Worm (Caenorhabditis elegans): ENCODE results near the gene Y39G8B.5.
"Not testable (repeated sequence)": the region's sequence is repeated elsewhere in the genome, so short reads cannot be mapped to it uniquely, and the experiment has no call there.

Gene Y39G8B.5

DNA sequence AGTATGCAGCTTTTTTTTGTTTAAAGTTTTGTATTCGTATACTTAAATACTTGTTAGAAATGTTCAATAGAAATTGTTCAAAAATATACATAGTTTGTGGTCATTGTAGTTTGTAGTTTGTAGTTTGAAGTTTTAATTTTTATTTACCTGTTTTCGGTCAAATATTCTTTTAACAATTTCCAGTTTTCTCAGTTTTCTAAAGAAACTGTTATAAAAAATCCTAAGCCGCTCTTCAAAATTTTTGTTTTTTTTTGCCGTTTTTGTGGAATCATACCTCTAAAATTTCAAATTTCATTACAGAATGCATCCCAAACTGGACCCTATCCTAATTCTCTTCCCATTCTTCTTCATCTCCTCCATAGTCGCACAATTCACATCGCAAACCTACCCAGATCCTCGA is 14.6 kb upstream of the Y39G8B.5 start, which contains the start of gene F01D5.6:
Gene F01D5.6 (plus strand): TSS at position 301 of the 400 bp plus-strand sequence.
- no peak for TF ChIP-seq unc-62 (GFP tag; optimal IDR thresholded peaks at IDR 0.05)

DNA sequence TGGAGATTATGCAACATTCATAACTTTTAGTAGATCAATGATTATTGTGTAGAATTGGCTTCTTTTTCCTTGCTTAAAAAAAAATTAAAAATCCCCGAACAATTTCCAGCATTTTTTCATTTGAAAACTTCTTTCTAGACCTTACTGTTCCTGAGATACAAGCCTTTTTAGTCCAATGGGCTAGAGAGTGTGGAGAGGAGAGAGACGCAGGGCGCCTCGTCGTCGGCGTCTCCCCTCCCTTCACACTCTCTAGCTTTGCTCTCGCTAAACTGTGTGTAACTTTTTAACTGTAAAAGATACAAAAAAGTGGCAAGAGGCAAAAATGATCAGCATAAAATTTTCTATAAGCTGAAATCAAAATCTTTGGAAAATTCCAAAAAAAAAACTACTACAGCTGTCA is 13.5 kb upstream of the Y39G8B.5 start:
- TF ChIP-seq unc-62 (GFP tag; optimal IDR thresholded peaks at IDR 0.05), result no peak

DNA sequence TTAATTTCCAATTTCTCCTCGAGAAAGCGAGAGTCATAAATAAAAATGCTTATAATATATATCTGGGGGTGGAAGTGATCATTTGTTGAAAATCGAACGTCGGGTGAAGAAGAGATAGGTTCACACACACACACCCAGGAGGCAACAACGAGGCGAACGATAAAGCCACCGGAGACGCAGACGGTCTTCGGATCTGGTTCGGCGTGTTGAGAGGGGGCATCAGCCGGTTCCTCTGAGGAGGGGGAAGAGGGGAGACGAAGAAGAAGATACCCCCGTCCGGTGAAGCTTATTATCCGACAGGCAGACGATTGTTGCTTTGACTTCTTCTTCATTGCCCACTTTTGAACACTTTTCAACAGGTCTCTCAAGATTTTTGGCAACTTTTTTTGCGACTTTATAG is 13.1 kb upstream of the Y39G8B.5 start:
- no peak for TF ChIP-seq unc-62 (GFP tag; optimal IDR thresholded peaks at IDR 0.05)

DNA sequence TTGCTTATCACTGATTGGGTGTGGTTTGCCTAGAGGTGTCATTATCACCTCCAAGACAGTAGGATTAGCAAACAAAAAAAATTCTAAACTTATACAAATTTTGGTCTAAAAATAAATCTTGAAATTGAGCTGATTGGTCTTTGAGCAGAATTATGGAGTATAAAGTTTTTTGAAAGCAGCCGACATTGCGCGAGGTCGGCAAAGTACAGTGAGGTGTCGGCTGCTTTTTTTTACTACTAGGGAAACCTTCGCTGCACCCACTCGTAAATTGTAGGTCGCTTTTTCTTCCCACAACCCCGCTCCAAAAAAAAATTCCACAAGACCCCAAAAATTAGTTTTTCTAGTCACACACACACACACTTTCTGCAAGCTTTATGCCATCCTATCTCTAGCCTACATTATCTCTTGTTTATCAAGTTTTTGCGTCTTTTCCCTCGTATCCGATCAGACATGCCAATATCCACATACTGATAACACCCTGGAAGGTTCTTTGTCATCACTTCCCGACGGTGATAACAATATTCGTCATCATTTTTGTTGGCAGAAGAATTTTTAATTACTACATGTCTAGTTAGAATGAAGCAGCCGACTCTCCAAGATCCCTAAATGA is 12.3 kb upstream of the Y39G8B.5 start:
- no peak for TF ChIP-seq unc-62 (GFP tag; optimal IDR thresholded peaks at IDR 0.05)

DNA sequence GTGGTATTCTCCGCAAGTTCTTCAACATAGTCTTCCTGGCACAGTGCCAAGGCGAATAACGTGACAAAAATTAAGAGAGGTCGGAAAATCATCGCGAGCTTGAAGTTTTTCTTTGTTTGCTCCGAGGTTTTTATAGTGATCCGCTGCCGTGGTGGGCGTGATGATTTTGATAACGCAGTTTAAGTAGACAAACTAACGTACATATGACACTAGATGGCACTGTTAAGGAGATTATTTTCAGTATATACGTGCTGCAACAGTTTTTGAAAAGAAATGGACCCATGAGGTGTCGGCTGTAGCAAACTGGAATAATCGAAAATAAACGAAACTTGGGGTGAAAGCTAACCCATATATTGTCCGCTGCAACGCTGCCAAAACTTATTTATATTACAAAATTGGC is 10.6 kb upstream of the Y39G8B.5 start, which contains the start of gene F01D5.5:
Gene F01D5.5 (minus strand): TSS at position 101 of the 400 bp plus-strand sequence.
- no peak for TF ChIP-seq unc-62 (GFP tag; optimal IDR thresholded peaks at IDR 0.05)

DNA sequence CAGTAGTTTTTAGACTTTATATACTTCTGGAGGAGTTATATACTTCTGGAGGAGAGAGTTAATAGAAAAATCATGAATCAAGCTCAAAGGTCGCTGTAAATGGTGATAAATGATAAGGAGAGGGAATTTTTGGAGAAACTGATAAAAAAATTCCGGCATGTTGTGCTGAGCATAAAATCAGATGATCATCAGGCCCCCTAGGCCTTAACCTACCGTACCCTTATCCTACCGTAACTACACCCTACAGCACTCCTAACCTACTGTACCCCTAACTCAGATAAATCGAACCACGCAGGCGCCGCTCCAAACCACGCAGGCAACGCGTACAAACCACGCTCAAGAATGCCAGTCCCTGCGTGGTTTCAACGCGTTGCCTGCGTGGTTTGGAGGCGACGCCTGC is 8.4 kb upstream of the Y39G8B.5 start, which contains the start of gene F01D5.3:
Gene F01D5.3 (minus strand): TSS at position 101 of the 400 bp plus-strand sequence.
- TF ChIP-seq unc-62 (GFP tag; optimal IDR thresholded peaks at IDR 0.05), result not testable (repeated sequence)

DNA sequence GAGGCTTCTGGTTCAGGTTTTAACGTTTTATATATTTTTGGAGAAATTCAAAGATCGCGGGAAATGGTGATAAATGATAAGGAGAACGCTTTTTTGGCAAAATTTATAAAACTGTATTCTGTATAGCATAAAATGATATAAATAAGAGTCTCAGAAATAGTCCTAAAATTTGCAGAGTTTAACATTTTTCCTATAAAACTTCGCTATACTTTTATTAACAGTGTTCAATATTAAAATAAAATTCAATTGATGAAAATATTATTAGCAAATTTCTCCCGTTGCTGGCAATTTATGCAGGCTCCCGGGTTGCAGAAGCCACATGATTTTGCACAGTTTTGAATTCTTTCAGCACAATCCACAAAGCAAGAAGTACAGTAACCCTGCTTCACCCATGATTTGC is 7.3 kb upstream of the Y39G8B.5 start, which contains the start of gene F01D5.2:
Gene F01D5.2 (minus strand): TSS at position 101 of the 400 bp plus-strand sequence.
- TF ChIP-seq unc-62 (GFP tag; optimal IDR thresholded peaks at IDR 0.05), result no peak

DNA sequence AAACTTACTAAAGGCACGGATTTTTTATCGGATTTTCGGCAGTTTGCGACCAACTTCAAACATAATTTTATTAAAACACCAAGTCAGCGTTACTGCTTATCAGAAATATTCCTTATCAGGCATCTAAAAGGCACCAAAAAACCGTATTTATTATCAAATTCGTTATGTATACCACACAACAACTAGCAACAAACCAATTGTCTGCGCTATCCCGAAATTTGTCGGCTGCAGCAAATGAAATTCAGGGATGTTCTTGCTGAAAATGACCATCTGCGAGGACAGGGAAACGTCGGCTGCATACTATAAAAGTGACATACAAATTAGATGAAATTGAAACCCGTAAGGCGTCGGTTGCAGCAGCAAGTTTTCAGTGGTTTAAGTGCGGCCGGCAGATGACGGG is 6.3 kb upstream of the Y39G8B.5 start:
- TF ChIP-seq unc-62 (GFP tag; optimal IDR thresholded peaks at IDR 0.05), result no peak

DNA sequence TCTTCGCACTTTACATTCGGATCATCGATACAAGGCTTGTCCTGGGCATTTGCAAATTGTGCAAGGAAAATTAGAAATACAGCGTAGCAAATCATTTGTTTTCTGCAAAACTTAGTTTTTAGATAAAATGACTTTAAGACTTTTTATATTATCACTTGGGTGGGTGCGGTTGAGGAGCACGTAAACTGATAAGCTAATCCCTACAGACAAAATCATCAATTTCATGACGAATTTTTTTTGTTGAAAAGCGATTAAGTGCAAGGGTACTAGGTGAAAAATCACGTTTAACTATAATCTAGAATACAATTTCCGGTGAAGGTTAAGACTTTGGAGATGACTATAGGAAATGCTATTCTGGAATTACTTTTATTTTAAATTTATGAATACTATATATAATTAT is 5.8 kb upstream of the Y39G8B.5 start, which contains the start of gene F01D5.1:
Gene F01D5.1 (minus strand): TSS at position 105 of the 400 bp plus-strand sequence.
- no peak for TF ChIP-seq unc-62 (GFP tag; optimal IDR thresholded peaks at IDR 0.05)

DNA sequence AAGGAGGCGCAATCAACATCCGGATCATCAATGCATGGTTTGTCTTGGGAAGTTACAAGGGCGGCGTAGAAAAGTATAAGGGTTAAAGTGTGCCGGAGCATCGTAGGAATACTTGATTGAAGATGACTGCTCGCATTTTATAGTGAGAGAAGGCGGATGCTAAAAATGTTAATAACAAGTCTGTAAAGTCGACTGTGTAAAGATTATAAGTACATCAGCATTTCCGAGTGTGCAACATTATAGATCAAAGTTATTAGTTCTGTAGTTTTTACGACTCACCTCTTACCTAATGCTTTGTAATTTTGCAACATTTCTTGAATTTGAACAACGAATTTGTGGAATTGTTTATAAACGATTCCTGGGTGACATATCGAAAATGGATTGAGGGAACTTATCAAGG is 3.3 kb upstream of the Y39G8B.5 start, which contains the start of gene Y39G8B.7:
Gene Y39G8B.7 (minus strand): TSS at position 101 of the 400 bp plus-strand sequence.
- TF ChIP-seq unc-62 (GFP tag; optimal IDR thresholded peaks at IDR 0.05), result no peak

DNA sequence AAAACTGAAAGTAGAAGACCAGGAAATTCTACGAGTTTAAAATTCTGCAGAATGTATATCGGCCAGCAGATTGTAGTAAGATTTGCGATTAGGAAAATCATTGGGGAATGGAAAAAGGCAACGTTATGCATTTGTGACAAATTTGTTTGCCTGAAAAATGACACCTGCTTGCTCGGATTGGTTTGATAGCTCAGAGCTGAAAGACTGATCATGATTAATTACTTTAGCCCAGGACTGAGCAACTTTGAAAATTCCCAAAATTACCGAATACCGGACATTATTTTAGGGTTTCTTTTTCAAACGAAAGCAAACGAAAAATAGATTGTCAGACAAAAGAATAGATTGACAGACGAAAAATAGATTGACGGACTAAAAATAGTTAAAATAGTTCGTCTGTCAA is 7.1 kb downstream of the Y39G8B.5 start, which contains the start of gene sre-47:
Gene sre-47 (minus strand): TSS at position 101 of the 400 bp plus-strand sequence.
- TF ChIP-seq unc-62 (GFP tag; optimal IDR thresholded peaks at IDR 0.05), result no peak

DNA sequence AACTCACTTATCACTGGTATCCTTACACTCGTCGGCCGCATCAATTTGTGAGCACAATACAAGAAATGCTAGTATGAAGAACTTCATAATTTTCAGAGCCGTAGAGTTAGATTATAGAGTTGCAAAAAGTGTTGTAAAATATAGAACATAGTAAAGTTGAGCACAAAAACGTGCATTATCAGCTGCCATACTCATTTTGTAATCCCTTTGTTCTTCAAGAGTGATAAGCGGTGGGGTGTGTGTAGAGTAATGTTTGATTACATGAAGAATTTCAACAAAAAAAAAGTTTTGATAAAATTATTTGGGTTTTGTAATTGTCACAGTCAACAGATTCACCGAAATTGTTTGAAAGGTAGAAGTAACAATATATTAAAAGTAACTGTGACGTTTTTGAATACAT is 8.7 kb downstream of the Y39G8B.5 start, which contains the start of the genes Y39G8B.13 and Y39G8B.10:
Gene Y39G8B.13 (minus strand): TSS at position 125 of the 400 bp plus-strand sequence.
Gene Y39G8B.10 (minus strand): TSS at position 193 of the 400 bp plus-strand sequence.
- no peak for TF ChIP-seq unc-62 (GFP tag; optimal IDR thresholded peaks at IDR 0.05)

DNA sequence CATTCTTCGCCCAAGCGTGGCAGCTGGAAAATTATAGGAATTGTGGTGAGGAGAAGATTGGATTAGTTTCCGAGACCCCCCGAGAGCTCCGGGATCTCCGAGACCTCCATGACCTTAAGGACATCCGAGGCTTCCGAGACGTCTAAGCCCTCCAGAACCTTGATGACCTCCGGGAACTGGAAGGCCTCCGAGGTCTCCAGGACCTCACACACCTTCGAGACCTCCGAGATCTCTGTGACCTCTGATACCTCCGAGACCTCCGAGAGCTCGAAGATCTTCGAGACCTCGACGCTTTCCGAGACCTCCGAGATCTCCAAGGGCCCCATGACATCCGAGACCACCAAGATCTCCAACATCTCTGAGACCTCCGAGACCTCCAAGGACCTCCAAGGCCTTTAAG is 9.4 kb downstream of the Y39G8B.5 start:
- no peak for TF ChIP-seq unc-62 (GFP tag; optimal IDR thresholded peaks at IDR 0.05)

DNA sequence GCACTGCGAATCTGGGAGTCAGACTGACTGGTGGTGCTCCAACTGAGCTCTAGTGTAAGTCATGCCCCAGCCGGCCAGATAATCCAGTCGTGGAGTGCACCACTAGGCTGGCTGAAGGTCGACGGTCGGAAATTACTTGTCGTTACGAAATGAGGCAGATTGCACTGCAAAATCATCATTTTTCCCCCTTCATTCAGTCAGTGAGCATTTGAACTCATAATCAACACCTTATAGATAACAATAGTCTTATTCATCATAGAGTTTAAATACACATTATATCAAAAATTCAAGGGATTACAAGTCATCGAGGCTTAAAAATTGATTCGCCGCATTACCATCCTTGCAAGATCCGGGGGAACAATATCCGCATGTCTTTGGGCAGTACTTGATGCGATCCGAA is 9.8 kb downstream of the Y39G8B.5 start:
- no peak for TF ChIP-seq unc-62 (GFP tag; optimal IDR thresholded peaks at IDR 0.05)

DNA sequence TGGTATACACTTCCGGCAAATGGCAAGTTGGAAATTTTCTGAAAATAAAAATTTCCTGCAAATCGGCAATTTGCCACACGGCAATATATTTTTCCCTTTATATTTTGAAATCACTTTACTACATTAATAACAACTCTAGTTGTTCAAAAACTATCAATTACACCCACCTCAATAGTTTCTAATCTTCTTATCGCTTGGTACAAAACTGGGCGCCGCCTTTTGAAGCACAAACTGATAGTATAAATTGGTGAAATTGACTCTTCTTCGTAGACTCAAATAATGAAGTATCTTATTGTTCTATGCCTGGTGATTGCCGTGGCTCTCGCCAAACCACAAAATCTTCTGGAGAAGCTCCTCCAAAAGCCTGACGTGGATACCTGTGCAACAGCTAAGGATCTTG is 10.5 kb downstream of the Y39G8B.5 start, which contains the start of gene Y39G8B.9:
Gene Y39G8B.9 (plus strand): TSS at position 269 of the 400 bp plus-strand sequence.
- no peak for TF ChIP-seq unc-62 (GFP tag; optimal IDR thresholded peaks at IDR 0.05)

DNA sequence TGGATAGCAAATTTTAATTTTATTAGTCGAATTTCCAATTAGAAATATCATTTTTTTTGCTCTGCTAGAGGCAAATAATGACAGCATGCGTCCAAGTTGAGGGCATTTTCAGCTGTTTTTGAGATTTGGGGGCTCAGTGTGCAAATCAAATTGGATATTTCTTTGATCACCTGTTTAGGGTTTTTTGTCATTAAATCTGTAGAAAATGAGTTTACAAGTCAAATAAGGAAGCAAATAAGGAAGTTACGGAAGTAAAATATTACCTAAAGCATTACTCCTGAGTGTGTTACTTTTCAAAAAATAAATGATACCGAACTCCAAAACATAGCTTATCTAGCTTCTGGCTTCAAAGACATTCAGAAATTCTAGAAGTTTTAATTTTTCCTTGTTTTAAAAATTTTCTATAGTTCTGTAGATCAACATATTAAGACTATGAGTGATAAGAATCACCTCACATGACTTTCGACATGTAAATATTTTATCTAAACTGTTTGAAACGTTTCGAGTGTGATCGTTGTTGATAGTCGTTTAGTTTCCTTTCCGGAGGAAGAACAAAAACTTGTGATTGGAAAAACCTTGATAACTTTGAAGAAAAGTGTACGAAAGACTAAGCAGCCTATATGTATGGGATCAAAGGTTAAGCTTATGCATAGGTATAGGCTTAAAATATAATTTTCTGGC is 11.7 kb downstream of the Y39G8B.5 start, which contains the start of gene sre-48:
Gene sre-48 (minus strand): TSS at position 51 of the 681 bp plus-strand sequence.
- no peak for TF ChIP-seq unc-62 (GFP tag; optimal IDR thresholded peaks at IDR 0.05)
